Worm (Caenorhabditis elegans) whole organism, L1 larva: ENCODE data around the gene Y43F8B.22.

Experiments
- C16A3.4 ChIP-seq: fragments of 150-350 bp; optimal IDR thresholded peaks from 2 replicates; lab custom pipeline; 2014; ENCODE audit warnings: missing biosample characterization, missing genetic modification characterization
- egl-27 ChIP-seq, 2 experiments: fragments of 150-350 bp in 1 of 2; sonication (generic microtip); optimal IDR thresholded peaks; 3 replicates each; lab custom pipeline; 2017 to 2018; ENCODE audit warnings: missing biosample characterization in 2 of 2, missing genetic modification characterization in 2 of 2, missing genetic modification reagents in 2 of 2
- fkh-10 ChIP-seq: sonication (generic microtip); optimal IDR thresholded peaks from 2 replicates; lab custom pipeline; 2017; ENCODE audit warnings: missing biosample characterization, missing genetic modification reagents, missing genetic modification characterization
- lir-3 ChIP-seq: sonication (generic microtip); optimal IDR thresholded peaks from 2 replicates; lab custom pipeline; 2016; ENCODE audit warnings: mild to moderate bottlenecking, missing genetic modification characterization, moderate library complexity, missing compliant biosample characterization; ENCODE audit not compliant: poor library complexity
- nhr-11 ChIP-seq: fragments of 150-350 bp; optimal IDR thresholded peaks from 2 replicates; lab custom pipeline; 2014; ENCODE audit warnings: missing biosample characterization, missing genetic modification characterization
- nhr-12 ChIP-seq: sonication (generic microtip); optimal IDR thresholded peaks from 2 replicates; lab custom pipeline; 2017; ENCODE audit warnings: missing biosample characterization, missing genetic modification characterization
- skn-1 ChIP-seq: fragments of 150-350 bp; optimal IDR thresholded peaks from 2 replicates; lab custom pipeline; 2014; ENCODE audit warnings: missing biosample characterization, missing genetic modification characterization

- TF ChIP-seq nhr-12 (tag; lab: Kevin White, UChicago) (no peak), lir-3 (tag; lab: Kevin White, UChicago) (no peak), egl-27 (tag; optimal IDR thresholded peaks at IDR 0.05; lab: Kevin White, UChicago) (no peak), nhr-11 (tag; lab: Kevin White, UChicago) (no peak), fkh-10 (GFP tag; lab: Kevin White, UChicago) (no peak), C16A3.4 (tag; lab: Kevin White, UChicago) (no peak), skn-1 (tag; lab: Kevin White, UChicago) (no peak)
These were observed 13.0 kb downstream of the Y43F8B.22 start, which contains the start of gene scl-21 for ce11 chrV:19495587-19495986.
